Fruit fly (Drosophila melanogaster): Measurements from ENCODE around the gene dac.

The dac gene

dm6 chr2L:16519582-16520474 lies 34.0 kb upstream of the dac start (continued):
- TF ChIP-seq bcd (GFP tag; optimal IDR thresholded peaks at IDR 0.05), result peak; percentile 35
- TF ChIP-seq dan (GFP tag; IDR thresholded peaks at IDR 0.05), result no peak
- TF ChIP-seq onecut (GFP tag; IDR thresholded peaks at IDR 0.05), result no peak; the same call in 1 of the 2 replicates
- TF ChIP-seq tup (GFP tag; optimal IDR thresholded peaks at IDR 0.05), result no peak
- TF ChIP-seq CG17186 (GFP tag; optimal IDR thresholded peaks at IDR 0.05), result no peak
- TF ChIP-seq Hmr (GFP tag; optimal IDR thresholded peaks at IDR 0.05), result peak; percentile 43
- TF ChIP-seq lbe (GFP tag; optimal IDR thresholded peaks at IDR 0.05), result no peak
- no peak for TF ChIP-seq peb (GFP tag; IDR thresholded peaks at IDR 0.05)
- 0 out of 2 replicates have a peak, but pooled peaks have one; percentile 28 for TF ChIP-seq E2f2 (GFP tag; IDR thresholded peaks at IDR 0.05)
- TF ChIP-seq Atf-2 (GFP tag; optimal IDR thresholded peaks at IDR 0.05), result no peak
- peak; percentile 63; the same call in 1 of the 3 replicates for TF ChIP-seq gce (GFP tag; IDR thresholded peaks at IDR 0.05)
- no peak for TF ChIP-seq CG1529 (GFP tag; optimal IDR thresholded peaks at IDR 0.05)
- peak; percentile 47 for TF ChIP-seq CG12236 (GFP tag; optimal IDR thresholded peaks at IDR 0.05)
- TF ChIP-seq croc (GFP tag; conservative IDR thresholded peaks at IDR 0.05), result no peak
- TF ChIP-seq CG31441 (GFP tag; IDR thresholded peaks at IDR 0.05), result peak; percentile 47; the same call in 1 of the 2 replicates
- peak; percentile 34; the same call in 1 of the 2 replicates for TF ChIP-seq Adf1 (GFP tag; IDR thresholded peaks at IDR 0.05)
- peak; percentile 71 for TF ChIP-seq gem (tag; optimal IDR thresholded peaks at IDR 0.05)
- no peak for TF ChIP-seq crc (GFP tag; optimal IDR thresholded peaks at IDR 0.05)
- TF ChIP-seq grau (tag; optimal IDR thresholded peaks at IDR 0.05), result peak; percentile 50
- TF ChIP-seq vvl (GFP tag; IDR thresholded peaks at IDR 0.05), result no peak
- 0 out of 3 replicates have a peak, but pooled peaks have one; percentile 27 for TF ChIP-seq CG34422 (GFP tag; IDR thresholded peaks at IDR 0.05)
- no peak for TF ChIP-seq fd102C (GFP tag; optimal IDR thresholded peaks at IDR 0.05)
- TF ChIP-seq sna (GFP tag; IDR thresholded peaks at IDR 0.05; ENCODE audit: partially characterized antibody), result no peak
- TF ChIP-seq Hr39 (optimal IDR thresholded peaks at IDR 0.05), result no peak
- no peak for TF ChIP-seq CG31224 (GFP tag; IDR thresholded peaks at IDR 0.05)
- TF ChIP-seq trem (tag; optimal IDR thresholded peaks at IDR 0.05), result peak; percentile 8
- TF ChIP-seq CG10979 (tag; optimal IDR thresholded peaks at IDR 0.05), result peak; percentile 15
- peak; percentile 31 for TF ChIP-seq CG10543 (GFP tag; optimal IDR thresholded peaks at IDR 0.05)
- TF ChIP-seq Hsf (GFP tag; optimal IDR thresholded peaks at IDR 0.05), result no peak
- no peak for TF ChIP-seq Poxn (GFP tag; IDR thresholded peaks at IDR 0.05)
- no peak; the same call in 1 of the 2 replicates for TF ChIP-seq Ada2b (GFP tag; IDR thresholded peaks at IDR 0.05)
- no peak for TF ChIP-seq MESR4 (GFP tag; optimal IDR thresholded peaks at IDR 0.05)
- TF ChIP-seq PHDP (tag; optimal IDR thresholded peaks at IDR 0.05), result no peak
- TF ChIP-seq pan (optimal IDR thresholded peaks at IDR 0.05), result no peak
- peak in 1 of 2 experiments; percentile 29 for TF ChIP-seq pan (GFP tag; optimal IDR thresholded peaks at IDR 0.05 in 1 of 2, IDR thresholded peaks at IDR 0.05 in 1 of 2)
- TF ChIP-seq ttk (GFP tag; IDR thresholded peaks at IDR 0.05), result peak; percentile 42; the same call in 1 of the 2 replicates
- TF ChIP-seq Deaf1 (tag; optimal IDR thresholded peaks at IDR 0.05), result peak; percentile 35
- peak; percentile 1 for TF ChIP-seq cwo (GFP tag; optimal IDR thresholded peaks at IDR 0.05)
- TF ChIP-seq CG10462 (GFP tag; optimal IDR thresholded peaks at IDR 0.05), result no peak
- no peak for TF ChIP-seq D (optimal IDR thresholded peaks at IDR 0.05)
- peak; percentile 18 for TF ChIP-seq D (GFP tag; optimal IDR thresholded peaks at IDR 0.05)
- no peak for TF ChIP-seq CG15514 (GFP tag; optimal IDR thresholded peaks at IDR 0.05)
- no peak for TF ChIP-seq Hand (GFP tag; optimal IDR thresholded peaks at IDR 0.05)
- no peak for TF ChIP-seq D19B (GFP tag; optimal IDR thresholded peaks at IDR 0.05)
- TF ChIP-seq Nf-YC (tag; optimal IDR thresholded peaks at IDR 0.05), result peak; percentile 51
- peak; percentile 43 for TF ChIP-seq ind (GFP tag; optimal IDR thresholded peaks at IDR 0.05)
- TF ChIP-seq CG15601 (tag; optimal IDR thresholded peaks at IDR 0.05), result peak; percentile 18
- TF ChIP-seq Sry-β (GFP tag; optimal IDR thresholded peaks at IDR 0.05), result no peak
- no peak for TF ChIP-seq Dad (GFP tag; optimal IDR thresholded peaks at IDR 0.05)

Measured in whole organism, embryonic.